Fruit fly (Drosophila melanogaster) whole organism, embryonic: ENCODE results near the gene ago.

Experiments
- Ada2b ChIP-seq: fragments of 200-800 bp; sonication (Bioruptor generic); IDR thresholded peaks from 2 replicates; pipeline ENCODE4 v1.3.6; 2022; ENCODE audit warnings: missing biosample characterization, missing genetic modification characterization
- Awh ChIP-seq: fragments of 200-800 bp; sonication (Bioruptor generic); IDR thresholded peaks from 2 replicates; pipeline ENCODE4, ENCODE4 v1.3.6; 2022; ENCODE audit warnings: missing biosample characterization, missing genetic modification characterization
- Bteb2 ChIP-seq: fragments of 200-800 bp; sonication (Bioruptor generic); optimal IDR thresholded peaks from 2 replicates; lab custom pipeline; 2016; ENCODE audit warnings: missing biosample characterization, missing genetic modification characterization
- CG10147 ChIP-seq: fragments of 200-800 bp; sonication (Bioruptor generic); optimal IDR thresholded peaks from 2 replicates; lab custom pipeline; 2019; ENCODE audit warnings: missing biosample characterization, mild to moderate bottlenecking, missing genetic modification characterization, moderate library complexity
- CG10274 ChIP-seq: fragments of 200-800 bp; sonication (Bioruptor generic); optimal IDR thresholded peaks from 3 replicates; lab custom pipeline; 2017; ENCODE audit warnings: missing biosample characterization, mild to moderate bottlenecking, missing genetic modification characterization
- CG10321 ChIP-seq: fragments of 200-800 bp; sonication (Bioruptor generic); IDR thresholded peaks from 2 replicates; pipeline ENCODE4 v1.3.6; 2022; ENCODE audit warnings: missing biosample characterization, missing genetic modification characterization
- CG10366 ChIP-seq: fragments of 200-800 bp; sonication (Bioruptor generic); IDR thresholded peaks from 2 replicates; pipeline ENCODE4 v1.3.6; 2022; ENCODE audit warnings: missing biosample characterization, missing genetic modification characterization
- CG10431 ChIP-seq: fragments of 200-800 bp; sonication (Bioruptor generic); optimal IDR thresholded peaks from 3 replicates; lab custom pipeline; 2018; ENCODE audit warnings: missing biosample characterization, mild to moderate bottlenecking, missing genetic modification characterization
- CG10654 ChIP-seq: fragments of 200-800 bp; sonication (Bioruptor generic); optimal IDR thresholded peaks from 2 replicates; lab custom pipeline; 2016; ENCODE audit warnings: missing biosample characterization, missing genetic modification characterization
- CG10979 ChIP-seq: fragments of 200-800 bp; sonication (Bioruptor generic); optimal IDR thresholded peaks from 2 replicates; lab custom pipeline; 2018; ENCODE audit warnings: missing biosample characterization, mild to moderate bottlenecking, missing genetic modification characterization, moderate library complexity
- CG11093 ChIP-seq: fragments of 200-800 bp; sonication (Bioruptor generic); IDR thresholded peaks from 3 replicates; pipeline ENCODE4 v1.3.6; 2022; ENCODE audit warnings: missing biosample characterization, missing genetic modification characterization
- CG11456 ChIP-seq: fragments of 200-800 bp; sonication (Bioruptor generic); IDR thresholded peaks from 3 replicates; pipeline ENCODE4 v1.3.6; 2022; ENCODE audit warnings: missing biosample characterization, missing genetic modification characterization
- CG13296 ChIP-seq: fragments of 200-800 bp; sonication (Bioruptor generic); optimal IDR thresholded peaks from 3 replicates; lab custom pipeline; 2018; ENCODE audit warnings: missing biosample characterization, mild to moderate bottlenecking, missing genetic modification characterization
- CG15011 ChIP-seq: fragments of 200-800 bp; sonication (Bioruptor generic); optimal IDR thresholded peaks from 3 replicates; lab custom pipeline; 2018; ENCODE audit warnings: missing biosample characterization, mild to moderate bottlenecking, missing genetic modification characterization
- CG17328 ChIP-seq: fragments of 200-800 bp; sonication (Bioruptor generic); IDR thresholded peaks from 2 replicates; pipeline ENCODE4 v1.3.6; 2022; ENCODE audit warnings: missing biosample characterization, missing genetic modification characterization
- CG18476 ChIP-seq: fragments of 200-800 bp; sonication (Bioruptor generic); optimal IDR thresholded peaks from 2 replicates; lab custom pipeline; 2016; ENCODE audit warnings: missing biosample characterization, mild to moderate bottlenecking, missing genetic modification characterization
- CG2120 ChIP-seq: fragments of 200-800 bp; sonication (Bioruptor generic); optimal IDR thresholded peaks from 3 replicates; lab custom pipeline; 2016; ENCODE audit warnings: missing biosample characterization, missing genetic modification characterization
- CG2202 ChIP-seq: fragments of 200-800 bp; sonication (Bioruptor generic); optimal IDR thresholded peaks from 2 replicates; lab custom pipeline; 2018; ENCODE audit warnings: missing biosample characterization, mild to moderate bottlenecking, missing genetic modification characterization
- CG31441 ChIP-seq: fragments of 200-800 bp; sonication (Bioruptor generic); IDR thresholded peaks from 2 replicates; pipeline ENCODE4 v1.3.6; 2022; ENCODE audit warnings: missing biosample characterization, missing genetic modification characterization
- CG3281 ChIP-seq: fragments of 200-800 bp; sonication (Bioruptor generic); optimal IDR thresholded peaks from 3 replicates; lab custom pipeline; 2017; ENCODE audit warnings: missing biosample characterization, mild to moderate bottlenecking, missing genetic modification characterization
- CG3726 ChIP-seq: fragments of 200-800 bp; sonication (Bioruptor generic); IDR thresholded peaks from 3 replicates; pipeline ENCODE4, ENCODE4 v1.3.6; 2022; ENCODE audit warnings: missing biosample characterization, missing genetic modification characterization
- CG3995 ChIP-seq: fragments of 200-800 bp; sonication (Bioruptor generic); optimal IDR thresholded peaks from 3 replicates; lab custom pipeline; 2016; ENCODE audit warnings: missing biosample characterization, missing genetic modification characterization
- CG8290 ChIP-seq, 3 experiments: fragments of 200-800 bp; sonication (Bioruptor generic); optimal IDR thresholded peaks; 2 replicates each; lab custom pipeline; 2016 to 2019; ENCODE audit warnings: missing biosample characterization in 3 of 3, missing genetic modification characterization in 3 of 3, mild to moderate bottlenecking in 2 of 3, moderate library complexity in 1 of 3
- Fer1 ChIP-seq: fragments of 200-800 bp; sonication (Bioruptor generic); optimal IDR thresholded peaks from 2 replicates; lab custom pipeline; 2017; ENCODE audit warnings: missing biosample characterization, mild to moderate bottlenecking, missing genetic modification characterization
- Fer3 ChIP-seq: fragments of 200-800 bp; sonication (Bioruptor generic); optimal IDR thresholded peaks from 2 replicates; lab custom pipeline; 2018; ENCODE audit warnings: missing biosample characterization, mild to moderate bottlenecking, missing genetic modification characterization, moderate library complexity
- HHEX ChIP-seq: fragments of 200-800 bp; sonication (Bioruptor generic); optimal IDR thresholded peaks from 3 replicates; lab custom pipeline; 2017; ENCODE audit warnings: missing biosample characterization, mild to moderate bottlenecking, missing genetic modification characterization, missing genetic modification reagents
- MESR4 ChIP-seq: fragments of 200-800 bp; sonication (Bioruptor generic); optimal IDR thresholded peaks from 2 replicates; lab custom pipeline; 2018; ENCODE audit warnings: missing biosample characterization, mild to moderate bottlenecking, missing genetic modification characterization, moderate library complexity
- Med ChIP-seq: fragments of 200-800 bp; sonication (Bioruptor generic); peaks from one replicate; lab custom pipeline; 2016; ENCODE audit warnings: missing biosample characterization, missing genetic modification characterization, mild to moderate bottlenecking, inconsistent platforms, moderate library complexity
- Neu2 ChIP-seq: fragments of 200-800 bp; sonication (Bioruptor generic); optimal IDR thresholded peaks from 3 replicates; lab custom pipeline; 2016; ENCODE audit warnings: missing biosample characterization, missing genetic modification characterization, borderline replicate concordance
- Oli ChIP-seq: fragments of 200-800 bp; sonication (Bioruptor generic); optimal IDR thresholded peaks from 2 replicates; lab custom pipeline; 2018; ENCODE audit warnings: missing biosample characterization, mild to moderate bottlenecking, missing genetic modification characterization, moderate library complexity
- Scr ChIP-seq: fragments of 200-800 bp; sonication (Bioruptor generic); IDR thresholded peaks from 2 replicates; pipeline ENCODE4 v1.3.6; 2022; ENCODE audit warnings: missing biosample characterization, missing genetic modification characterization; ENCODE audit not compliant: partially characterized antibody
- Ssrp ChIP-seq: fragments of 200-800 bp; sonication (Bioruptor generic); optimal IDR thresholded peaks from 2 replicates; lab custom pipeline; 2018; ENCODE audit warnings: missing biosample characterization, mild to moderate bottlenecking, missing genetic modification characterization, moderate library complexity
- Xrp1 ChIP-seq: fragments of 200-800 bp; sonication (Bioruptor generic); IDR thresholded peaks from 2 replicates; pipeline ENCODE4 v1.3.6; 2022; ENCODE audit warnings: missing biosample characterization, missing genetic modification characterization
- al ChIP-seq: fragments of 200-800 bp; sonication (Bioruptor generic); IDR thresholded peaks from 2 replicates; pipeline ENCODE4 v1.3.6; 2022; ENCODE audit warnings: missing biosample characterization, missing genetic modification characterization
- ci ChIP-seq: fragments of 200-800 bp; sonication (Bioruptor generic); IDR thresholded peaks from 3 replicates; pipeline ENCODE4 v1.3.6; 2022; ENCODE audit warnings: missing biosample characterization, missing genetic modification characterization
- cwo ChIP-seq: fragments of 200-800 bp; sonication (Bioruptor generic); optimal IDR thresholded peaks from 3 replicates; lab custom pipeline; 2017; ENCODE audit warnings: missing biosample characterization, missing genetic modification characterization, mild to moderate bottlenecking, moderate library complexity, missing genetic modification reagents
- dpn ChIP-seq, 2 experiments: fragments of 200-800 bp; sonication (Bioruptor generic); optimal IDR thresholded peaks; 3 replicates each; lab custom pipeline; 2016; ENCODE audit warnings: missing biosample characterization in 2 of 2, missing genetic modification characterization in 2 of 2
- dysf ChIP-seq: fragments of 200-800 bp; sonication (Bioruptor generic); IDR thresholded peaks from 3 replicates; pipeline ENCODE4 v1.3.6; 2022; ENCODE audit warnings: missing biosample characterization, missing genetic modification characterization
- fu2 ChIP-seq: fragments of 200-800 bp; sonication (Bioruptor generic); optimal IDR thresholded peaks from 2 replicates; lab custom pipeline; 2016; ENCODE audit warnings: missing biosample characterization, missing genetic modification characterization
- gce ChIP-seq: fragments of 200-800 bp; sonication (Bioruptor generic); IDR thresholded peaks from 3 replicates; pipeline ENCODE4 v1.3.6; 2022; ENCODE audit warnings: missing biosample characterization, missing genetic modification characterization
- gro ChIP-seq: fragments of 200-800 bp; sonication (Bioruptor generic); optimal IDR thresholded peaks from 2 replicates; lab custom pipeline; 2016; ENCODE audit warnings: missing biosample characterization, missing genetic modification characterization
- hkb ChIP-seq, 2 experiments: fragments of 200-800 bp in 1 of 2; fragments of >200 bp in 1 of 2; sonication (Bioruptor generic) in 1 of 2; IDR thresholded peaks in 1 of 2; optimal IDR thresholded peaks in 1 of 2; 2 replicates each; pipeline versions ENCODE4 v1.3.6 to Lab custom; 2017 to 2022; ENCODE audit warnings: missing biosample characterization in 1 of 2, missing genetic modification characterization in 1 of 2
- kni ChIP-seq: fragments of 200-800 bp; sonication (Bioruptor generic); optimal IDR thresholded peaks from 3 replicates; lab custom pipeline; 2017; ENCODE audit warnings: mild to moderate bottlenecking, missing biosample characterization, missing genetic modification reagents, missing genetic modification characterization
- psq ChIP-seq: fragments of 200-800 bp; sonication (Bioruptor generic); optimal IDR thresholded peaks from 2 replicates; lab custom pipeline; 2017; ENCODE audit warnings: missing biosample characterization, missing genetic modification characterization
- rib ChIP-seq: fragments of 200-800 bp; sonication (Bioruptor generic); IDR thresholded peaks from 2 replicates; pipeline ENCODE4 v1.3.6; 2022; ENCODE audit warnings: missing biosample characterization, missing genetic modification characterization
- shn ChIP-seq: fragments of 200-800 bp; sonication (Bioruptor generic); optimal IDR thresholded peaks from 3 replicates; lab custom pipeline; 2016; ENCODE audit warnings: missing biosample characterization, missing genetic modification characterization
- sug ChIP-seq: fragments of 200-800 bp; optimal IDR thresholded peaks from 2 replicates; lab custom pipeline; 2019; ENCODE audit warnings: missing biosample characterization, mild to moderate bottlenecking, missing genetic modification characterization, moderate library complexity
- tup ChIP-seq: fragments of 200-800 bp; sonication (Bioruptor generic); optimal IDR thresholded peaks from 2 replicates; lab custom pipeline; 2016; ENCODE audit warnings: missing biosample characterization, mild to moderate bottlenecking, missing genetic modification characterization, moderate library complexity
- unpg ChIP-seq: fragments of 200-800 bp; sonication (Bioruptor generic); optimal IDR thresholded peaks from 3 replicates; lab custom pipeline; 2018; ENCODE audit warnings: missing biosample characterization, mild to moderate bottlenecking, missing genetic modification characterization, moderate library complexity
- zen2 ChIP-seq: fragments of 200-800 bp; sonication (Bioruptor generic); IDR thresholded peaks from 3 replicates; pipeline ENCODE4 v1.3.6; 2022; ENCODE audit warnings: missing biosample characterization, missing genetic modification characterization; ENCODE audit not compliant: partially characterized antibody

ago gene

dm6 chr3L:4288591-4289056 is 34.5 kb upstream of the ago start, which contains the start of gene Hexo1 (continued):
- TF ChIP-seq CG10321 (no peak), CG10147 (GFP tag; lab: Kevin White, UChicago) (peak; percentile 3), CG2202 (tag; lab: Kevin White, UChicago) (no peak), CG3995 (no peak), CG11093 (GFP tag; lab: Robert Waterston, UW) (no peak), tup (GFP tag; lab: Kevin White, UChicago) (no peak), CG10979 (peak; percentile 21), CG2120 (GFP tag; lab: Kevin White, UChicago) (peak; percentile 53), CG31441 (GFP tag; lab: Robert Waterston, UW) (no peak), CG3726 (GFP tag; lab: Robert Waterston, UW) (no peak), Oli (tag; lab: Kevin White, UChicago) (peak; percentile 25), ci (GFP tag; lab: Robert Waterston, UW) (peak; percentile 56; the same call in 1 of the 3 replicates), Ada2b (GFP tag; lab: Robert Waterston, UW) (0 out of 2 replicates have a peak, but pooled peaks have one; percentile 17), CG8290 (GFP tag; optimal IDR thresholded peaks at IDR 0.05; lab: Kevin White, UChicago) (no peak), CG8290 (tag; optimal IDR thresholded peaks at IDR 0.05; lab: Kevin White, UChicago) (peak in 1 of 2 experiments; percentile 51), CG10274 (GFP tag; lab: Kevin White, UChicago) (no peak), CG10654 (GFP tag; lab: Kevin White, UChicago) (no peak), zen2 (GFP tag; lab: Robert Waterston, UW) (no peak), Bteb2 (GFP tag; lab: Kevin White, UChicago) (no peak), shn (GFP tag; lab: Kevin White, UChicago) (no peak), fu2 (GFP tag; lab: Kevin White, UChicago) (no peak), CG17328 (GFP tag; lab: Robert Waterston, UW) (no peak), Xrp1 (GFP tag; lab: Robert Waterston, UW) (peak; percentile 27; the same call in 1 of the 2 replicates), dysf (GFP tag; lab: Robert Waterston, UW) (peak; percentile 50; the same call in 2 of the 3 replicates), rib (GFP tag; lab: Robert Waterston, UW) (no peak), Awh (GFP tag; lab: Robert Waterston, UW) (no peak), Scr (GFP tag; lab: Robert Waterston, UW) (no peak), MESR4 (GFP tag; lab: Kevin White, UChicago) (no peak), cwo (GFP tag; lab: Kevin White, UChicago) (peak; percentile 17), Ssrp (tag; lab: Kevin White, UChicago) (no peak), sug (peak; percentile 80), Fer1 (GFP tag; lab: Kevin White, UChicago) (peak; percentile 40), gro (GFP tag; lab: Kevin White, UChicago) (no peak), CG18476 (GFP tag; lab: Kevin White, UChicago) (no peak), CG11456 (GFP tag; lab: Robert Waterston, UW) (no peak), al (GFP tag; lab: Robert Waterston, UW) (no peak), Neu2 (GFP tag; lab: Kevin White, UChicago) (no peak), unpg (peak; percentile 36), Med (GFP tag; lab: Kevin White, UChicago) (peak; percentile 82), dpn (GFP tag; optimal IDR thresholded peaks at IDR 0.05; lab: Kevin White, UChicago) (no peak), psq (GFP tag; lab: Kevin White, UChicago) (no peak), HHEX (GFP tag; lab: Kevin White, UChicago) (no peak), CG15011 (GFP tag; lab: Kevin White, UChicago) (no peak), CG13296 (GFP tag; lab: Kevin White, UChicago) (peak; percentile 54), CG3281 (GFP tag; lab: Kevin White, UChicago) (peak; percentile 42), CG10366 (GFP tag; lab: Robert Waterston, UW) (0 out of 2 replicates have a peak, but pooled peaks have one; percentile 10), gce (no peak), Fer3 (tag; lab: Kevin White, UChicago) (peak; percentile 25), CG10431 (GFP tag; lab: Kevin White, UChicago) (no peak), kni (peak; percentile 11), hkb (optimal IDR thresholded peaks at IDR 0.05; lab: Kevin White, UChicago) (no peak), hkb (GFP tag; IDR thresholded peaks at IDR 0.05; lab: Robert Waterston, UW) (peak; percentile 61)
